Worm (Caenorhabditis elegans) whole organism, L1 larva: ENCODE measurements around the gene srt-8.

ENCODE experiments used
- lin-39 ChIP-seq: fragments of 150-350 bp; optimal IDR thresholded peaks from 2 replicates; lab custom pipeline; 2014; ENCODE audit warnings: missing biosample characterization, missing genetic modification reagents, missing genetic modification characterization
- unc-62 ChIP-seq: fragments of 150-350 bp; optimal IDR thresholded peaks from 2 replicates; lab custom pipeline; 2014; ENCODE audit warnings: missing biosample characterization, missing genetic modification reagents, missing genetic modification characterization

DNA sequence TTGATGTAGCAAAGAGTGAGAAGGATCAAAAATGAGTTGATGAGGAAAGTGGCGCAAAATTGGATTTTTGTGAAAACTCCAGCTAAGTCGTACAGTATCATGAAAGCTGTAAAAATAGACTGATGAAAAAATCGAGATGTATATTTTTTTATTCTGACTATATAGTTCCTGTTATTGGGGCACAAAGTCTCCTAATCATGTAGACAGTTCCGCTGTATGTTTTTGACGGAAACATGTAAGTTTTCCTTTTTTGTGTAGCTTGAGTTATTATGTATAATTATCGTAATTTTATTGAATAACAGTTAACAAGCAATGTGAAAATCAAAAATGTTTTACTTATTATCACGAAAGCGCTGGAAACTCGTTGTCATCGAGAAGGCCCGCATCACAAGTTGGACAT lies 21.1 kb downstream of the srt-8 start, which contains the start of gene str-68:
- TF ChIP-seq unc-62 (GFP tag; lab: Kevin White, UChicago), result no peak
- no peak for TF ChIP-seq lin-39 (tag; lab: Kevin White, UChicago)
